Worm (Caenorhabditis elegans) whole organism, L1 larva: Measurements from ENCODE around the gene Y48E1B.8.

ENCODE experiments used
- C34B4.2 ChIP-seq: sonication (generic microtip); optimal IDR thresholded peaks from 2 replicates; lab custom pipeline; 2017; ENCODE audit warnings: mild to moderate bottlenecking, missing genetic modification characterization, missing compliant biosample characterization
- ceh-8 ChIP-seq: fragments of 200-800 bp; sonication (Bioruptor generic); optimal IDR thresholded peaks from 2 replicates; lab custom pipeline; 2018; ENCODE audit warnings: mild to moderate bottlenecking, missing genetic modification characterization, moderate library complexity, missing compliant biosample characterization
- snu-23 ChIP-seq: sonication (generic microtip); optimal IDR thresholded peaks from 2 replicates; lab custom pipeline; 2016; ENCODE audit warnings: missing genetic modification characterization, missing compliant biosample characterization
- unc-130 ChIP-seq: fragments of 150-350 bp; optimal IDR thresholded peaks from 2 replicates; lab custom pipeline; 2017; ENCODE audit warnings: missing biosample characterization, missing genetic modification characterization, inconsistent platforms
- unc-62 ChIP-seq: fragments of 150-350 bp; optimal IDR thresholded peaks from 2 replicates; lab custom pipeline; 2014; ENCODE audit warnings: missing biosample characterization, missing genetic modification reagents, missing genetic modification characterization

- TF ChIP-seq ceh-8 (GFP tag; lab: Kevin White, UChicago) (no peak), C34B4.2 (tag; lab: Kevin White, UChicago) (no peak), unc-62 (GFP tag; lab: Kevin White, UChicago) (no peak), snu-23 (GFP tag; lab: Kevin White, UChicago) (no peak), unc-130 (tag; lab: Kevin White, UChicago) (no peak)
Measured at ce11 chrII:13624330-13624729, 38.8 kb downstream of the Y48E1B.8 start, which contains the start of gene gst-16.
